Fruit fly (Drosophila melanogaster) whole organism, embryonic: ENCODE measurements around the gene CG32036.

Experiments used
- Abd-B ChIP-seq: fragments of 200-800 bp; sonication (Bioruptor generic); optimal IDR thresholded peaks from 2 replicates; lab custom pipeline; 2018; ENCODE audit warnings: missing biosample characterization, mild to moderate bottlenecking, missing genetic modification characterization, moderate library complexity
- Aef1 ChIP-seq: fragments of 200-800 bp; sonication (Bioruptor generic); IDR thresholded peaks from 3 replicates; pipeline ENCODE4 v1.3.6; 2022; ENCODE audit warnings: missing biosample characterization, missing genetic modification characterization
- CG10565 ChIP-seq: fragments of 200-800 bp; sonication (Bioruptor generic); optimal IDR thresholded peaks from 3 replicates; lab custom pipeline; 2016; ENCODE audit warnings: missing biosample characterization, mild to moderate bottlenecking, missing genetic modification characterization
- CG12155 ChIP-seq: fragments of 200-800 bp; sonication (Bioruptor generic); optimal IDR thresholded peaks from 3 replicates; lab custom pipeline; 2016; ENCODE audit warnings: missing biosample characterization, missing genetic modification characterization
- CG13894 ChIP-seq: fragments of 200-800 bp; sonication (Bioruptor generic); optimal IDR thresholded peaks from 3 replicates; lab custom pipeline; 2018; ENCODE audit warnings: missing biosample characterization, mild to moderate bottlenecking, missing genetic modification characterization, moderate library complexity
- CG14710 ChIP-seq: fragments of 200-800 bp; sonication (Bioruptor generic); optimal IDR thresholded peaks from 3 replicates; lab custom pipeline; 2019; ENCODE audit warnings: missing biosample characterization, mild to moderate bottlenecking, missing genetic modification characterization, moderate library complexity
- CG15514 ChIP-seq: fragments of 200-800 bp; sonication (Bioruptor generic); optimal IDR thresholded peaks from 3 replicates; lab custom pipeline; 2017; ENCODE audit warnings: missing biosample characterization, missing genetic modification characterization, mild to moderate bottlenecking, moderate library complexity, missing genetic modification reagents
- CG17568 ChIP-seq: fragments of 200-800 bp; sonication (Bioruptor generic); optimal IDR thresholded peaks from 2 replicates; lab custom pipeline; 2018; ENCODE audit warnings: missing biosample characterization, mild to moderate bottlenecking, missing genetic modification characterization, moderate library complexity
- CG17802 ChIP-seq: fragments of 200-800 bp; sonication (Bioruptor generic); optimal IDR thresholded peaks from 2 replicates; lab custom pipeline; 2018; ENCODE audit warnings: missing biosample characterization, mild to moderate bottlenecking, missing genetic modification characterization, moderate library complexity
- CG18599 ChIP-seq: fragments of 200-800 bp; sonication (Bioruptor generic); optimal IDR thresholded peaks from 3 replicates; lab custom pipeline; 2017; ENCODE audit warnings: missing biosample characterization, missing genetic modification characterization, mild to moderate bottlenecking, moderate library complexity, missing genetic modification reagents
- CG18764 ChIP-seq: fragments of 200-800 bp; sonication (Bioruptor generic); optimal IDR thresholded peaks from 3 replicates; lab custom pipeline; 2016; ENCODE audit warnings: missing biosample characterization, missing genetic modification characterization
- CG31388 ChIP-seq: fragments of 200-800 bp; sonication (Bioruptor generic); optimal IDR thresholded peaks from 2 replicates; lab custom pipeline; 2016; ENCODE audit warnings: missing biosample characterization, missing genetic modification characterization
- CG3163 ChIP-seq: fragments of 200-800 bp; sonication (Bioruptor generic); optimal IDR thresholded peaks from 3 replicates; lab custom pipeline; 2016; ENCODE audit warnings: missing biosample characterization, missing genetic modification characterization
- CG4328 ChIP-seq: fragments of 200-800 bp; sonication (Bioruptor generic); optimal IDR thresholded peaks from 3 replicates; lab custom pipeline; 2017; ENCODE audit warnings: missing biosample characterization, missing genetic modification reagents, missing genetic modification characterization
- CG6765 ChIP-seq: fragments of 200-800 bp; sonication (Bioruptor generic); optimal IDR thresholded peaks from 3 replicates; lab custom pipeline; 2017; ENCODE audit warnings: missing biosample characterization, mild to moderate bottlenecking, missing genetic modification characterization
- CG7556 ChIP-seq: fragments of 200-800 bp; sonication (Bioruptor generic); optimal IDR thresholded peaks from 2 replicates; lab custom pipeline; 2017; ENCODE audit warnings: missing biosample characterization, mild to moderate bottlenecking, missing genetic modification characterization
- CG7987 ChIP-seq: fragments of 200-800 bp; sonication (Bioruptor generic); optimal IDR thresholded peaks from 2 replicates; lab custom pipeline; 2018; ENCODE audit warnings: missing biosample characterization, mild to moderate bottlenecking, missing genetic modification characterization, moderate library complexity
- D ChIP-seq, 2 experiments: fragments of 200-800 bp in 1 of 2; fragments of >200 bp in 1 of 2; sonication (Bioruptor generic) in 1 of 2; optimal IDR thresholded peaks; 2 replicates in 1 of 2; 3 replicates in 1 of 2; lab custom pipeline; 2017; ENCODE audit warnings: mild to moderate bottlenecking in 1 of 2, missing biosample characterization in 1 of 2, missing genetic modification characterization in 1 of 2, missing genetic modification reagents in 1 of 2
- Dek ChIP-seq: fragments of 200-800 bp; sonication (Bioruptor generic); optimal IDR thresholded peaks from 3 replicates; lab custom pipeline; 2019; ENCODE audit warnings: missing biosample characterization, mild to moderate bottlenecking, missing genetic modification characterization, moderate library complexity
- Kr ChIP-seq: fragments of 200-800 bp; sonication (Bioruptor generic); optimal IDR thresholded peaks from 2 replicates; lab custom pipeline; 2017; ENCODE audit warnings: missing biosample characterization, mild to moderate bottlenecking, missing genetic modification characterization
- Oli ChIP-seq: fragments of 200-800 bp; sonication (Bioruptor generic); optimal IDR thresholded peaks from 2 replicates; lab custom pipeline; 2018; ENCODE audit warnings: missing biosample characterization, mild to moderate bottlenecking, missing genetic modification characterization, moderate library complexity
- Sox102F ChIP-seq: fragments of 200-800 bp; sonication (Bioruptor generic); optimal IDR thresholded peaks from 2 replicates; lab custom pipeline; 2018; ENCODE audit warnings: missing biosample characterization, mild to moderate bottlenecking, missing genetic modification characterization, moderate library complexity
- Spps ChIP-seq: fragments of 200-800 bp; sonication (Bioruptor generic); optimal IDR thresholded peaks from 2 replicates; lab custom pipeline; 2018; ENCODE audit warnings: missing biosample characterization, mild to moderate bottlenecking, missing genetic modification characterization
- TFAM ChIP-seq: fragments of 200-800 bp; sonication (Bioruptor generic); optimal IDR thresholded peaks from 2 replicates; lab custom pipeline; 2017; ENCODE audit warnings: missing biosample characterization, missing genetic modification characterization, inconsistent platforms
- ab ChIP-seq: fragments of 200-800 bp; sonication (Bioruptor generic); optimal IDR thresholded peaks from 2 replicates; lab custom pipeline; 2016; ENCODE audit warnings: missing biosample characterization, missing genetic modification characterization
- btn ChIP-seq: fragments of 200-800 bp; sonication (Bioruptor generic); optimal IDR thresholded peaks from 2 replicates; lab custom pipeline; 2016; ENCODE audit warnings: missing biosample characterization, missing genetic modification characterization
- caup ChIP-seq: fragments of 200-800 bp; sonication (Bioruptor generic); optimal IDR thresholded peaks from 3 replicates; lab custom pipeline; 2017; ENCODE audit warnings: missing biosample characterization, mild to moderate bottlenecking, missing genetic modification characterization, moderate library complexity; ENCODE audit not compliant: severe bottlenecking
- cg ChIP-seq: fragments of 200-800 bp; sonication (Bioruptor generic); optimal IDR thresholded peaks from 3 replicates; lab custom pipeline; 2019; ENCODE audit warnings: missing biosample characterization, mild to moderate bottlenecking, missing genetic modification characterization, moderate library complexity
- chinmo ChIP-seq: fragments of 200-800 bp; sonication (Bioruptor generic); IDR thresholded peaks from 4 replicates; pipeline ENCODE4 v1.3.6; 2022; ENCODE audit warnings: missing biosample characterization, missing genetic modification characterization; ENCODE audit not compliant: partially characterized antibody
- dmrt99B ChIP-seq: fragments of 200-800 bp; sonication (Bioruptor generic); optimal IDR thresholded peaks from 2 replicates; lab custom pipeline; 2018; ENCODE audit warnings: missing biosample characterization, mild to moderate bottlenecking, missing genetic modification characterization, moderate library complexity
- fd96Cb ChIP-seq: fragments of 200-800 bp; sonication (Bioruptor generic); optimal IDR thresholded peaks from 2 replicates; lab custom pipeline; 2018; ENCODE audit warnings: missing biosample characterization, mild to moderate bottlenecking, missing genetic modification characterization, moderate library complexity
- gcm2 ChIP-seq: fragments of 200-800 bp; sonication (Bioruptor generic); optimal IDR thresholded peaks from 2 replicates; lab custom pipeline; 2016; ENCODE audit warnings: missing biosample characterization, missing genetic modification characterization
- gro ChIP-seq: fragments of 200-800 bp; sonication (Bioruptor generic); optimal IDR thresholded peaks from 2 replicates; lab custom pipeline; 2016; ENCODE audit warnings: missing biosample characterization, missing genetic modification characterization
- hkb ChIP-seq, 2 experiments: fragments of 200-800 bp in 1 of 2; fragments of >200 bp in 1 of 2; sonication (Bioruptor generic) in 1 of 2; IDR thresholded peaks in 1 of 2; optimal IDR thresholded peaks in 1 of 2; 2 replicates each; pipeline versions ENCODE4 v1.3.6 to Lab custom; 2017 to 2022; ENCODE audit warnings: missing biosample characterization in 1 of 2, missing genetic modification characterization in 1 of 2
- luna ChIP-seq: fragments of 200-800 bp; sonication (Bioruptor generic); optimal IDR thresholded peaks from 2 replicates; lab custom pipeline; 2016; ENCODE audit warnings: missing biosample characterization, missing genetic modification characterization
- nerfin-2 ChIP-seq: fragments of 200-800 bp; sonication (Bioruptor generic); IDR thresholded peaks from 2 replicates; pipeline ENCODE4 v1.3.6; 2022; ENCODE audit warnings: missing biosample characterization, missing genetic modification characterization; ENCODE audit not compliant: partially characterized antibody
- nmo ChIP-seq: fragments of 200-800 bp; sonication (Bioruptor generic); optimal IDR thresholded peaks from 2 replicates; lab custom pipeline; 2018; ENCODE audit warnings: missing biosample characterization, mild to moderate bottlenecking, missing genetic modification characterization, moderate library complexity
- odd ChIP-seq: fragments of 200-800 bp; sonication (Bioruptor generic); optimal IDR thresholded peaks from 2 replicates; lab custom pipeline; 2017; ENCODE audit warnings: missing biosample characterization, mild to moderate bottlenecking, missing genetic modification characterization
- pfk ChIP-seq: fragments of 200-800 bp; sonication (Bioruptor generic); optimal IDR thresholded peaks from 2 replicates; lab custom pipeline; 2018; ENCODE audit warnings: missing biosample characterization, mild to moderate bottlenecking, missing genetic modification characterization, moderate library complexity
- row ChIP-seq: fragments of 200-800 bp; sonication (Bioruptor generic); IDR thresholded peaks from 3 replicates; pipeline ENCODE4 v1.3.6; 2022; ENCODE audit warnings: missing biosample characterization, missing genetic modification characterization
- salm ChIP-seq: fragments of 200-800 bp; sonication (Bioruptor generic); optimal IDR thresholded peaks from 2 replicates; lab custom pipeline; 2018; ENCODE audit warnings: missing biosample characterization, mild to moderate bottlenecking, missing genetic modification characterization
- sens ChIP-seq: fragments of 200-800 bp; sonication (Bioruptor generic); peaks from one replicate; lab custom pipeline; 2016; ENCODE audit warnings: missing biosample characterization, missing genetic modification characterization
- sens-2 ChIP-seq: fragments of 200-800 bp; sonication (Bioruptor generic); IDR thresholded peaks from 2 replicates; pipeline ENCODE4 v1.3.6; 2022; ENCODE audit warnings: missing biosample characterization, missing genetic modification characterization
- sqz ChIP-seq: fragments of 200-800 bp; sonication (Bioruptor generic); optimal IDR thresholded peaks from 3 replicates; lab custom pipeline; 2018; ENCODE audit warnings: missing biosample characterization, mild to moderate bottlenecking, missing genetic modification characterization
- sug ChIP-seq: fragments of 200-800 bp; optimal IDR thresholded peaks from 2 replicates; lab custom pipeline; 2019; ENCODE audit warnings: missing biosample characterization, mild to moderate bottlenecking, missing genetic modification characterization, moderate library complexity
- tap ChIP-seq: fragments of 200-800 bp; optimal IDR thresholded peaks from 3 replicates; lab custom pipeline; 2019; ENCODE audit warnings: missing biosample characterization, mild to moderate bottlenecking, missing genetic modification characterization, moderate library complexity
- vnd ChIP-seq: fragments of 200-800 bp; sonication (Bioruptor generic); IDR thresholded peaks from 3 replicates; pipeline ENCODE4 v1.3.6; 2022; ENCODE audit warnings: missing biosample characterization, missing genetic modification characterization; ENCODE audit not compliant: partially characterized antibody
- yki ChIP-seq: fragments of >200 bp; optimal IDR thresholded peaks from 3 replicates; lab custom pipeline; 2018

CG32036 gene

dm6 chr3L:9461670-9462246, 27.3 kb downstream of the CG32036 start (continued):
- TF ChIP-seq fd96Cb (peak; percentile 42), Kr (peak; percentile 100), CG17802 (tag; lab: Kevin White, UChicago) (peak; percentile 10), CG18599 (GFP tag; lab: Kevin White, UChicago) (no peak), nmo (GFP tag; lab: Kevin White, UChicago) (no peak), cg (GFP tag; lab: Kevin White, UChicago) (no peak), sens (GFP tag; lab: Kevin White, UChicago) (peak; percentile 87), salm (tag; lab: Kevin White, UChicago) (no peak), chinmo (0 out of 4 replicates have a peak, but pooled peaks have one; percentile 46), btn (GFP tag; lab: Kevin White, UChicago) (no peak), Dek (tag; lab: Kevin White, UChicago) (no peak), sens-2 (GFP tag; lab: Robert Waterston, UW) (peak; percentile 59), CG17568 (peak; percentile 7), sqz (GFP tag; lab: Kevin White, UChicago) (no peak), CG6765 (GFP tag; lab: Kevin White, UChicago) (no peak), CG31388 (no peak), TFAM (no peak), CG18764 (GFP tag; lab: Kevin White, UChicago) (peak; percentile 28), yki (lab: Kevin White, UChicago) (no peak), ab (GFP tag; lab: Kevin White, UChicago) (no peak), gcm2 (GFP tag; lab: Kevin White, UChicago) (no peak), CG13894 (tag; lab: Kevin White, UChicago) (no peak), Oli (tag; lab: Kevin White, UChicago) (peak; percentile 35), CG3163 (GFP tag; lab: Kevin White, UChicago) (no peak), luna (GFP tag; lab: Kevin White, UChicago) (no peak), hkb (optimal IDR thresholded peaks at IDR 0.05; lab: Kevin White, UChicago) (no peak), hkb (GFP tag; IDR thresholded peaks at IDR 0.05; lab: Robert Waterston, UW) (peak; percentile 69), Aef1 (0 out of 3 replicates have a peak, but pooled peaks have one; percentile 9), Abd-B (peak; percentile 63), CG14710 (tag; lab: Kevin White, UChicago) (no peak), vnd (GFP tag; lab: Robert Waterston, UW) (no peak), Spps (tag; lab: Kevin White, UChicago) (peak; percentile 12), nerfin-2 (GFP tag; lab: Robert Waterston, UW) (no peak), CG7556 (no peak), CG7987 (GFP tag; lab: Kevin White, UChicago) (peak; percentile 16), odd (no peak), gro (GFP tag; lab: Kevin White, UChicago) (no peak), CG15514 (peak; percentile 21), CG4328 (GFP tag; lab: Kevin White, UChicago) (no peak), dmrt99B (no peak), tap (tag; lab: Kevin White, UChicago) (no peak), pfk (GFP tag; lab: Kevin White, UChicago) (no peak), sug (tag; lab: Kevin White, UChicago) (no peak), Sox102F (GFP tag; lab: Kevin White, UChicago) (peak; percentile 54), D (optimal IDR thresholded peaks at IDR 0.05; lab: Kevin White, UChicago) (peak; percentile 58), D (GFP tag; optimal IDR thresholded peaks at IDR 0.05; lab: Kevin White, UChicago) (no peak), CG12155 (GFP tag; lab: Kevin White, UChicago) (no peak), CG10565 (GFP tag; lab: Kevin White, UChicago) (no peak), row (GFP tag; lab: Robert Waterston, UW) (no peak; the same call in 2 of the 3 replicates), caup (GFP tag; lab: Kevin White, UChicago) (no peak)
